Worm (Caenorhabditis elegans) whole organism, L3 larva: ENCODE results near the gene ptrg-1.

ENCODE experiments used
- ama-1 ChIP-seq: fragments of 150-350 bp; optimal IDR thresholded peaks from 2 replicates; lab custom pipeline; 2018
- ceh-16 ChIP-seq: sonication (generic microtip); optimal IDR thresholded peaks from 2 replicates; lab custom pipeline; 2017; ENCODE audit warnings: missing biosample characterization, missing genetic modification characterization
- ceh-28 ChIP-seq: fragments of 150-350 bp; optimal IDR thresholded peaks from 2 replicates; lab custom pipeline; 2014; ENCODE audit warnings: missing biosample characterization, missing genetic modification reagents, missing genetic modification characterization
- eor-1 ChIP-seq, 2 experiments: fragments of 150-350 bp; optimal IDR thresholded peaks; 2 replicates each; lab custom pipeline; 2014 to 2018; ENCODE audit warnings: missing biosample characterization in 2 of 2, missing genetic modification characterization in 2 of 2
- lin-15B ChIP-seq: fragments of 150-350 bp; optimal IDR thresholded peaks from 2 replicates; lab custom pipeline; 2014; ENCODE audit warnings: missing biosample characterization, missing genetic modification characterization
- lin-39 ChIP-seq: fragments of 150-350 bp; optimal IDR thresholded peaks from 2 replicates; lab custom pipeline; 2018; ENCODE audit warnings: missing biosample characterization, missing genetic modification reagents, missing genetic modification characterization
- nhr-12 ChIP-seq: fragments of 150-350 bp; optimal IDR thresholded peaks from 2 replicates; lab custom pipeline; 2014; ENCODE audit warnings: missing biosample characterization, missing genetic modification characterization
- nhr-23 ChIP-seq: fragments of 150-350 bp; optimal IDR thresholded peaks from 2 replicates; lab custom pipeline; 2014; ENCODE audit warnings: missing biosample characterization, missing genetic modification reagents, missing genetic modification characterization
- unc-39 ChIP-seq: sonication (generic microtip); optimal IDR thresholded peaks from 4 replicates; lab custom pipeline; 2017; ENCODE audit warnings: missing biosample characterization, missing genetic modification characterization
- unc-62 ChIP-seq: fragments of 150-350 bp; sonication (generic microtip); optimal IDR thresholded peaks from 4 replicates; lab custom pipeline; 2014; ENCODE audit warnings: missing biosample characterization, missing genetic modification reagents, missing genetic modification characterization
- ztf-11 ChIP-seq: fragments of 150-350 bp; optimal IDR thresholded peaks from 2 replicates; lab custom pipeline; 2014; ENCODE audit warnings: missing biosample characterization, missing genetic modification characterization

DNA sequence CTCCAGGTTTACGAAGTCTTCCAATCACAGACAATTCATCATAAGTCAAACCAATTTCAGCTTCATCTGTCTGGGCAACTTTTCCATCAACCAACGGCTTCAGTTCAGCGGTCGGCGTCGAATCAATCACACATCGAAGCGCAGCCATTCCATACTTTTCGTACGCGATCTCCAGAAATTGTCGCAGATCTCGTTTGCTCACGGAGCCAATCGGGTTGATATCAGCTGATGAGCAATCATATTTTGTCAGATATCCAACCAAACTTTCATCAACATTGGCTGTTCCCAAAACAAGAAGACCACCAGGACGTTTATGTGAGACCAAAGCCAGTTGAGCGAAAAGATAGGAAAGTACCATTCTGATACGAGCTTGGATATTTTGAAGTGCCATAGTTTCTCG is 21.1 kb upstream of the ptrg-1 start:
- TF ChIP-seq eor-1 (tag; optimal IDR thresholded peaks at IDR 0.05; lab: Kevin White, UChicago) (no peak), unc-39 (tag; lab: Kevin White, UChicago) (no peak), unc-62 (GFP tag; lab: Kevin White, UChicago) (no peak), ceh-28 (tag; lab: Kevin White, UChicago) (no peak), lin-39 (tag; lab: Kevin White, UChicago) (no peak), ztf-11 (tag; lab: Kevin White, UChicago) (no peak), ceh-16 (tag; lab: Kevin White, UChicago) (no peak), nhr-23 (no peak), nhr-12 (tag; lab: Kevin White, UChicago) (no peak), ama-1 (lab: Kevin White, UChicago) (no peak), lin-15B (tag; lab: Kevin White, UChicago) (no peak)
